Worm (Caenorhabditis elegans): Measurements from ENCODE around the gene rps-11.

rps-11 gene

DNA sequence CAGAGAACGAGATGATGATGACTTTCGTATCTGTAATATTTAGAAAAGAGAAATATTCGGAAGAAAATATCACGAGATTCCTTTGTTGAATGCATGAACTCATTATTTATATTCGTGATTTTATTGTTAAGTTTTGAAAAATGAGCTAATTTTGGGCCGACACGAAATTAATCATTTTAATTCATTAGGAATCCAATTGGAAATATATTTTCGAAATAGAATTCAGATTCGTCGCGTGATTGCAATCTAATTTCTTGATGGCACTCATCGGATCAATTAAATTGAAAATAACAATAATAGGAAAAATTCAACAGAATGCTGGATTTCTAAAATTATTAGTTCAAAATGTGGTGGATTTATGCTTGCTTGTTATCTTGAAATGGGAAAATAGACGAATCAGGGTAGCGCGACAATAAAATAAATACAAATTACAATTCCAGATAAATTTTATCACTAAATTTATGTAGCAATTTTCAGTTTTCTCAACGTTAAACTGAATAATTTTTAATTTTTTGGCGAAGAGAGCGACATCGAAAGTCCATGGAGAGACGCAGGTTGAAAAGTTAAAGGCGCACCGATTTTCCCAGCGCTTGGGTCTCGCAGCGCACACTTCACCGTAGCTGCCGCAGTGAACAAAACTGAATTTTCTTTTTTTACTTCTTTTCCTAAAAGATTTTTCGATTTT, 578 bp upstream of the rps-11 start:
- peak; percentile 4 for TF ChIP-seq nhr-21 (tag; optimal IDR thresholded peaks at IDR 0.05)
- TF ChIP-seq aly-2 (tag; optimal IDR thresholded peaks at IDR 0.05): no peak
- no peak for TF ChIP-seq nhr-11 (tag; optimal IDR thresholded peaks at IDR 0.05)
- peak; percentile 21 for TF ChIP-seq Y55F3AM.14 (GFP tag; optimal IDR thresholded peaks at IDR 0.05)
- no peak for TF ChIP-seq sem-4 (tag; optimal IDR thresholded peaks at IDR 0.05)
- TF ChIP-seq ztf-4 (tag; optimal IDR thresholded peaks at IDR 0.05): peak; percentile 32
- peak; percentile 81 for TF ChIP-seq lin-11 (tag; optimal IDR thresholded peaks at IDR 0.05)
- no peak for TF ChIP-seq nhr-77 (tag; optimal IDR thresholded peaks at IDR 0.05)
- TF ChIP-seq elt-1 (tag; optimal IDR thresholded peaks at IDR 0.05): no peak
- TF ChIP-seq alr-1 (tag; optimal IDR thresholded peaks at IDR 0.05): no peak
- peak; percentile 51 for TF ChIP-seq sma-9 (GFP tag; optimal IDR thresholded peaks at IDR 0.05)
- no peak for TF ChIP-seq sma-9 (tag; optimal IDR thresholded peaks at IDR 0.05)
- peak; percentile 57 for TF ChIP-seq crh-2 (tag; optimal IDR thresholded peaks at IDR 0.05)
- TF ChIP-seq ceh-82 (tag; optimal IDR thresholded peaks at IDR 0.05): no peak
- no peak for TF ChIP-seq nhr-23 (tag; optimal IDR thresholded peaks at IDR 0.05)
- no peak for TF ChIP-seq nhr-12 (tag; optimal IDR thresholded peaks at IDR 0.05)
- no peak for TF ChIP-seq mbf-1 (tag; optimal IDR thresholded peaks at IDR 0.05)
- TF ChIP-seq unc-39 (tag; optimal IDR thresholded peaks at IDR 0.05): no peak
- TF ChIP-seq R02D3.7 (tag; optimal IDR thresholded peaks at IDR 0.05): no peak
- no peak for TF ChIP-seq ztf-1 (GFP tag; conservative IDR thresholded peaks at IDR 0.05)
- no peak for TF ChIP-seq snpc-4 (tag; optimal IDR thresholded peaks at IDR 0.05)
- TF ChIP-seq lin-13 (GFP tag; optimal IDR thresholded peaks at IDR 0.05): peak; percentile 65
- peak; percentile 50 for TF ChIP-seq nhr-25 (tag; optimal IDR thresholded peaks at IDR 0.05)
- peak; percentile 49 for TF ChIP-seq skn-1 (tag; optimal IDR thresholded peaks at IDR 0.05)
- peak; percentile 92 for TF ChIP-seq unc-55 (GFP tag; optimal IDR thresholded peaks at IDR 0.05)
- peak; percentile 63 for TF ChIP-seq nhr-129 (tag; optimal IDR thresholded peaks at IDR 0.05)
- no peak for TF ChIP-seq unc-62 (GFP tag; optimal IDR thresholded peaks at IDR 0.05)
- no peak for TF ChIP-seq mdl-1 (tag; optimal IDR thresholded peaks at IDR 0.05)
- peak; percentile 46 for TF ChIP-seq sma-3 (GFP tag; optimal IDR thresholded peaks at IDR 0.05)
- TF ChIP-seq blmp-1 (tag; optimal IDR thresholded peaks at IDR 0.05; ENCODE audit: insufficient read depth): peak; percentile 26
- peak; percentile 57 to 94 for TF ChIP-seq lsy-2 (tag; optimal IDR thresholded peaks at IDR 0.05)
- no peak for TF ChIP-seq dmd-4 (tag; optimal IDR thresholded peaks at IDR 0.05)
- TF ChIP-seq ztf-11 (tag; optimal IDR thresholded peaks at IDR 0.05): no peak
- TF ChIP-seq mab-5 (tag; optimal IDR thresholded peaks at IDR 0.05): no peak
- TF ChIP-seq ZK546.5 (tag; optimal IDR thresholded peaks at IDR 0.05): peak; percentile 26
- TF ChIP-seq ceh-16 (tag; optimal IDR thresholded peaks at IDR 0.05): no peak
- no peak for TF ChIP-seq zag-1 (tag; optimal IDR thresholded peaks at IDR 0.05)
- TF ChIP-seq fos-1 (tag; optimal IDR thresholded peaks at IDR 0.05): peak; percentile 23
- no peak for TF ChIP-seq nhr-10 (tag; optimal IDR thresholded peaks at IDR 0.05)
- TF ChIP-seq F13H6.1 (tag; optimal IDR thresholded peaks at IDR 0.05): peak; percentile 40
- no peak for TF ChIP-seq elt-3 (tag; optimal IDR thresholded peaks at IDR 0.05)
- TF ChIP-seq C34F6.9 (tag; optimal IDR thresholded peaks at IDR 0.05): peak; percentile 79
- peak; percentile 75 for TF ChIP-seq gmeb-1 (tag; optimal IDR thresholded peaks at IDR 0.05)
- no peak for TF ChIP-seq nhr-6 (tag; optimal IDR thresholded peaks at IDR 0.05)
- TF ChIP-seq ama-1 (optimal IDR thresholded peaks at IDR 0.05): peak; percentile 39
- TF ChIP-seq peb-1 (tag; optimal IDR thresholded peaks at IDR 0.05): no peak
- no peak for TF ChIP-seq lin-39 (tag; optimal IDR thresholded peaks at IDR 0.05)
- no peak for TF ChIP-seq egl-27 (tag; optimal IDR thresholded peaks at IDR 0.05)
- TF ChIP-seq nhr-237 (tag; optimal IDR thresholded peaks at IDR 0.05): no peak
